Worm (Caenorhabditis elegans): ENCODE measurements around the gene Y54B9A.1.

The Y54B9A.1 gene

DNA sequence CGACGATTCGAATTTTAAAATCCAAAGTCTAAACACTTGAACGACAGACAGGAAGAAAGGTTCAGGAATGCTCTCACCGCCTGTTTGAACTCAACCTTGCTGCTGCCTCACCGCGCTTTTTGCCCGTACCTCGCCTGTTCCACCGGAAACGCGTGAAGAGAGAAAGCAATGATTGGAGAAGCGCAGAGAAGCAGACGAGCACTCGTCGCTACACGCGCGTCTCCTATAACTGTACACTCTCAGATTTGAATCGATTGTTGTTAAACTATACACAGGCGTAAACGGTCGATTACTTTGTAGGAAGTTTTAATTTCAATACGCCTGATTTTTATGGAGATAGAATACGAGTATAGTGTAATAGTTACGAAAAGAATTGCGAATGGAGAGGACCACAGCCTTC, 14.8 kb downstream of the Y54B9A.1 start:
- TF ChIP-seq hif-1 (tag; optimal IDR thresholded peaks at IDR 0.05) (peak in 1 of 2 experiments; percentile 26), nhr-10 (tag; optimal IDR thresholded peaks at IDR 0.05) (no peak), hlh-30 (tag; optimal IDR thresholded peaks at IDR 0.05; ENCODE audit: insufficient read depth) (peak; percentile 59), nhr-28 (tag; optimal IDR thresholded peaks at IDR 0.05) (peak; percentile 72), Y5F2A.4 (GFP tag; optimal IDR thresholded peaks at IDR 0.05) (no peak), mep-1 (tag; optimal IDR thresholded peaks at IDR 0.05) (peak; percentile 37), mes-2 (tag; optimal IDR thresholded peaks at IDR 0.05; ENCODE audit: poor library complexity, severe bottlenecking) (peak; percentile 54), ceh-28 (tag; optimal IDR thresholded peaks at IDR 0.05) (peak; percentile 55), nhr-11 (tag; optimal IDR thresholded peaks at IDR 0.05) (no peak), nhr-48 (tag; optimal IDR thresholded peaks at IDR 0.05) (peak; percentile 46), F26F4.8 (GFP tag; conservative IDR thresholded peaks at IDR 0.05) (no peak), hlh-11 (tag; optimal IDR thresholded peaks at IDR 0.05) (peak; percentile 76), dve-1 (tag; optimal IDR thresholded peaks at IDR 0.05; ENCODE audit: insufficient read depth) (peak; percentile 57), snpc-4 (tag; optimal IDR thresholded peaks at IDR 0.05) (no peak), mdl-1 (tag; optimal IDR thresholded peaks at IDR 0.05) (peak; percentile 38 to 69), pqm-1 (tag; optimal IDR thresholded peaks at IDR 0.05) (peak; percentile 41), mxl-3 (GFP tag; optimal IDR thresholded peaks at IDR 0.05) (peak; percentile 81), lsy-2 (tag; optimal IDR thresholded peaks at IDR 0.05) (peak in 1 of 2 experiments; percentile 9), D1046.2 (GFP tag; IDR thresholded peaks at IDR 0.05) (no peak), ctbp-1 (GFP tag; IDR thresholded peaks at IDR 0.05) (no peak), T20F7.1 (GFP tag; optimal IDR thresholded peaks at IDR 0.05) (no peak), aha-1 (tag) (peak; percentile 97)

DNA sequence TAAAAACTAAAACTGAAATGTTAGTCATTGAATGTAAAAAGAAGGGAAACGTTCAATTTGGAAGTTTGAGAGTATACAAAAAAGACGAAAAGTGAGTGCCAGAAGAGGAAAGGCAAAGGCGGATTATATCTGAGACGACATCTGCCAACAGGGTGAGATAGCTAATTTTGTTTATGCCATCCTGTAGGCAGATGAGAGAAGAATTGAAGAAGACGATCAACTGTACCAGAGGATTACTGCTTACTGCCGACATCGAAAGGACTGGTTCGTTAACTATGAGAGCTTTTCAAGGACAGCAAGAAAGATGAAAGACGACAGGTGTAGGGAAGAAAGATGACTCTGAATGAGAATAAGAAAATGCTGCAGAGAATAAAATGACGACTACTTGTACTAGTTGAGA, 15.8 kb downstream of the Y54B9A.1 start:
- no peak for TF ChIP-seq attf-4 (tag; optimal IDR thresholded peaks at IDR 0.05)
- TF ChIP-seq arid-1 (GFP tag; conservative IDR thresholded peaks at IDR 0.05): no peak
- TF ChIP-seq daf-19 (GFP tag; conservative IDR thresholded peaks at IDR 0.05): no peak
- TF ChIP-seq unc-39 (tag; optimal IDR thresholded peaks at IDR 0.05): no peak
- TF ChIP-seq ceh-44 (GFP tag; IDR thresholded peaks at IDR 0.05): no peak

DNA sequence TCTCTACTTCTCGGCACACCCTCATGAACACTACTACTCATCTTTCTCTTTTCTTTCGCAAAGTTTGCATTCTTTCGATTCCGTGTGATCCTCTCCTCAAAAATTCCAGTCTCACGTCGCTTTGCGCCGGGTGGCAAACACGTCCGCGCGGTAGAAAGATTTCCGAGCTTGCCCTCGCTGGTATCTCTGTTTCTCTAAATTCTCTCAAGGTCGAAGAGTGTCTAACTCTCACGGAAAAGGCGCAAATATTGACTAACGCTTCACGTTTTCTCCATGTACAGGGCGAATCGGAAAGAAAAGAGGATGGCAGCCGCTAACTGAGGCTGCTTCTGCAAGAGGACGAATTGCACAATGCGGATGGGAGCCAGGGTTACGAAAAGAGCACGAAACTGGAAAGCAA, 16.6 kb downstream of the Y54B9A.1 start:
- TF ChIP-seq arid-1 (GFP tag; conservative IDR thresholded peaks at IDR 0.05) (no peak), spr-3 (GFP tag; optimal IDR thresholded peaks at IDR 0.05) (no peak), hlh-30 (tag; optimal IDR thresholded peaks at IDR 0.05; ENCODE audit: insufficient read depth) (no peak), snpc-1.2 (GFP tag; IDR thresholded peaks at IDR 0.05) (no peak), madf-9 (GFP tag; conservative IDR thresholded peaks at IDR 0.05) (peak; percentile 44; the same call in 1 of the 2 replicates), ztf-7 (tag; optimal IDR thresholded peaks at IDR 0.05) (no peak), mes-2 (tag; optimal IDR thresholded peaks at IDR 0.05; ENCODE audit: poor library complexity, severe bottlenecking) (peak; percentile 12), F44E2.7 (GFP tag; IDR thresholded peaks at IDR 0.05) (no peak), aha-1 (tag) (peak; percentile 81), nhr-28 (tag; optimal IDR thresholded peaks at IDR 0.05) (no peak), set-16 (GFP tag; IDR thresholded peaks at IDR 0.05) (peak; percentile 25; the same call in 1 of the 2 replicates), zfp-2 (tag; optimal IDR thresholded peaks at IDR 0.05) (no peak), fos-1 (tag; optimal IDR thresholded peaks at IDR 0.05) (no peak), madf-5 (GFP tag; IDR thresholded peaks at IDR 0.05) (no peak), lir-3 (tag; optimal IDR thresholded peaks at IDR 0.05) (no peak)

DNA sequence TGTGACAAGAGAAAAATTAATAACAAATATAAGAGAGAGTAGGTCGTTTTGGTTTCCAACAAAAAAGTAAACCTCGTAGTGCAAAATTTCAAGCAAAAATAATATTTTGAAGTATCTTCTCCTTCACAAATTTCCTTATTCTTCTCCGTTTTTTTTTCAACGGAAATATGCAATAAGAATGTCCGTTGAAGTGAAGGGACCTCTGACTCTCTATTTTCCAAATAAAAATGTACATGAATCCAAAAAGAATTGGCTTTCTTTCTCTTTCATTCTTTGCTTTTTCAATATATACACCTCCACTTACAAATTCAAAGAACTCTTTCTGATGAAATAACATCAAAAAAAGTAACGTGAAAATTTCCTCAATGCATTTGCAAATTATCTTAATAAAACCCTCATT, 22.7 kb downstream of the Y54B9A.1 start, which contains the start of gene F36D4.1:
Gene F36D4.1, plus strand, starts transcription at position 301 of the 400 bp plus-strand sequence.
- TF ChIP-seq spr-3 (GFP tag; optimal IDR thresholded peaks at IDR 0.05) (no peak), pqm-1 (tag; optimal IDR thresholded peaks at IDR 0.05) (no peak), rbr-2 (tag; optimal IDR thresholded peaks at IDR 0.05) (no peak), egl-43 (GFP tag; IDR thresholded peaks at IDR 0.05) (no peak), madf-9 (GFP tag; conservative IDR thresholded peaks at IDR 0.05) (no peak), zfp-3 (GFP tag; conservative IDR thresholded peaks at IDR 0.05) (no peak), unc-62 (GFP tag; optimal IDR thresholded peaks at IDR 0.05 in 1 of 2) (no peak), unc-62 (tag; optimal IDR thresholded peaks at IDR 0.05) (no peak), dmd-6 (GFP tag; IDR thresholded peaks at IDR 0.05) (no peak), unc-39 (tag; optimal IDR thresholded peaks at IDR 0.05) (no peak), Y75B8A.6 (GFP tag; IDR thresholded peaks at IDR 0.05) (no peak), fos-1 (tag; optimal IDR thresholded peaks at IDR 0.05) (no peak), duxl-1 (tag; optimal IDR thresholded peaks at IDR 0.05; ENCODE audit: poor library complexity) (no peak), tra-1 (GFP tag; IDR thresholded peaks at IDR 0.05) (no peak), dmd-8 (GFP tag; IDR thresholded peaks at IDR 0.05) (no peak), F49E8.2 (tag; optimal IDR thresholded peaks at IDR 0.05; ENCODE audit: borderline replicate concordance) (no peak)

Measured in whole organism, L4 larva.